Worm (Caenorhabditis elegans): Measurements from ENCODE around the gene tsp-18.

tsp-18 gene

DNA sequence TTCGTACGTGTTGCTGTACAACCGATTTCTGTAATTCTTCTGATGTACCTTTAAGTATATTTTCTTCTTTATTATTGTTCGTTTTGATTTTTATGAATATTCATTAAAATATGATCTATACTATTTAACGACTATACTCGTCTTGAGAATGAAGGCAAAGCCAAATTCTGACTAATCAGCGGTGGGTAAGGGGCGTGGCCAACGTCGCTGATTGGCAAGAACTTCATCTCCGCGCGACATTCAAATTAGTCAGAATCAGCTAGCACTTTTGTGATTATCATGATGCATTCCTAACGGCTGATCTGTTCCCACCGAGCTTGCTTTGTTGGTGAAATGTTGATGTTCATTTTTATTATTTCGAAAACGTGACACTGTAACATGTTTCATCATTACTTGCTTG is 37.4 kb upstream of the tsp-18 start:
- TF ChIP-seq lsl-1 (GFP tag; optimal IDR thresholded peaks at IDR 0.05) = no peak
- TF ChIP-seq nfyb-1 (GFP tag; IDR thresholded peaks at IDR 0.05) = peak; percentile 87
- TF ChIP-seq cebp-1 (GFP tag; IDR thresholded peaks at IDR 0.05) = no peak
- TF ChIP-seq cebp-1 (tag; optimal IDR thresholded peaks at IDR 0.05) = peak; percentile 36
- no peak for TF ChIP-seq snpc-4 (GFP tag; optimal IDR thresholded peaks at IDR 0.05)
- TF ChIP-seq snpc-4 (tag; optimal IDR thresholded peaks at IDR 0.05) = peak in 1 of 4 experiments; percentile 13
- TF ChIP-seq ccch-3 (GFP tag; optimal IDR thresholded peaks at IDR 0.05) = no peak
- no peak for TF ChIP-seq sdz-38 (tag; optimal IDR thresholded peaks at IDR 0.05)
- TF ChIP-seq Y53G8AR.9 (GFP tag; conservative IDR thresholded peaks at IDR 0.05) = 0 out of 2 replicates have a peak, but pooled peaks have one; percentile 45
- no peak for TF ChIP-seq snpc-3.4 (tag; optimal IDR thresholded peaks at IDR 0.05)
- no peak for TF ChIP-seq lin-26 (GFP tag; IDR thresholded peaks at IDR 0.05)
- TF ChIP-seq dpl-1 (GFP tag; optimal IDR thresholded peaks at IDR 0.05) = no peak

DNA sequence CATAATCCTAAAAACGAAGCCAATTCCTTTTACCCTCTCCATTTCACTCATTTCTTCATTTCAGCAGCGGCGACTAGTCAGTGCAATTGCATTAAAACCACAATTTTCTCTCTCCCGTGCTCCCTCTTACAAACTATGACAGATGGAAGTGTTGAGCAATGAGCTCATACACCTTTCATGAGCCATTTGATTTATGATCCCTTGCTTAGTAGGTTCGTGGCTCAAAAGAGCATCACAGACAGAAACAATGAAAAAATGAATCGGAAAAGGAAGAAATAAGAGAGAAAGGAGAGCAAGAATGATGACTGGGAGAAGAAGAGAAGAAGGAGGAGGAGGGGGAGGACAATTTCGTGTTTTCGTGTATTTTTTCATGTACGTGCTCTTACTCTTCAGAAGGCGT is 32.8 kb upstream of the tsp-18 start:
- TF ChIP-seq nhr-80 (tag; optimal IDR thresholded peaks at IDR 0.05) = peak; percentile 22
- TF ChIP-seq lsl-1 (GFP tag; optimal IDR thresholded peaks at IDR 0.05) = no peak

- TF ChIP-seq nhr-80 (tag; optimal IDR thresholded peaks at IDR 0.05) = peak; percentile 4
- TF ChIP-seq F22D6.2 (tag; optimal IDR thresholded peaks at IDR 0.05) = no peak
Observed at ce11 chrII:5872414-5872813, 31.9 kb upstream of the tsp-18 start.

DNA sequence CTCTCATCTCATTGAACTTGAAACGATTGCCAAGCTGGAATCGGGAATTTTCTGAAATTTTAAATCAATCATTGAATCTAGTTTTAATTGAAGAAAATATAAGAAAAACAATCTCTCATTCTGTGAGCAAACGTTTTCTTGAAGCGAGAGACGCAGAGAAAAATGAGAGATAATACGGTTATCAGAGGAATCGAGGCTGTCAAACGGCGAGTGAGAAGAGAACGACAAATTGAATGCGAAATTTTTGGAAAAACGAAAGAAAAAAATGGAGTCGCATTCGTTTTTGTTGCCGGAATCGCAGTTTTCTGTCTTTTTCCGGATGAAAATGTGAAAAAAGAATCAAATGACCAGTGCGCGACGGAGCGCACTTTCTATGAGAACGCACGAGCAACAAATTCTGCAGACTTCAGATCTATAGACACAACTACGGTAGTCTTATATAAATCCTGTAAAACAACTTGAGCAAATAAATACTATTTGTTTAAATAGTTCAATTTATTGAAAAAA is 30.7 kb upstream of the tsp-18 start, which contains the start of gene tex-2:
Gene tex-2 (minus strand): TSS at position 51 of the 507 bp plus-strand sequence.
- TF ChIP-seq C17E4.6 (GFP tag; IDR thresholded peaks at IDR 0.05) (no peak), D2030.7 (GFP tag; IDR thresholded peaks at IDR 0.05) (peak; percentile 39; the same call in 1 of the 2 replicates), snpc-4 (GFP tag; optimal IDR thresholded peaks at IDR 0.05) (no peak), snpc-4 (tag; optimal IDR thresholded peaks at IDR 0.05) (peak in 1 of 4 experiments; percentile 51), hmg-1.2 (GFP tag; IDR thresholded peaks at IDR 0.05) (peak; percentile 70; the same call in 1 of the 2 replicates), dox-1 (GFP tag; IDR thresholded peaks at IDR 0.05) (peak; percentile 70), lin-54 (GFP tag; optimal IDR thresholded peaks at IDR 0.05) (peak; percentile 20), rpc-1 (optimal IDR thresholded peaks at IDR 0.05) (no peak), rpc-1 (tag; optimal IDR thresholded peaks at IDR 0.05) (no peak), ceh-100 (GFP tag; IDR thresholded peaks at IDR 0.05) (peak; percentile 94), zfh-2 (GFP tag; conservative IDR thresholded peaks at IDR 0.05) (peak; percentile 33; the same call in 1 of the 2 replicates), nhr-80 (tag; optimal IDR thresholded peaks at IDR 0.05) (peak; percentile 84), efl-1 (GFP tag; optimal IDR thresholded peaks at IDR 0.05) (no peak), tbp1 (GFP tag; optimal IDR thresholded peaks at IDR 0.05) (peak; percentile 11), mcd-1 (GFP tag; IDR thresholded peaks at IDR 0.05) (peak; percentile 85), F23B12.7 (tag; optimal IDR thresholded peaks at IDR 0.05; ENCODE audit: insufficient read depth) (peak; percentile 48), pbrm-1 (GFP tag; IDR thresholded peaks at IDR 0.05) (peak; percentile 47; the same call in 1 of the 2 replicates), let-607 (tag; optimal IDR thresholded peaks at IDR 0.05) (peak in 1 of 2 experiments; percentile 12), lsy-27 (tag; optimal IDR thresholded peaks at IDR 0.05; ENCODE audit: borderline replicate concordance, insufficient read depth) (peak; percentile 14), lsl-1 (GFP tag; optimal IDR thresholded peaks at IDR 0.05) (peak; percentile 15), F49E8.2 (tag; optimal IDR thresholded peaks at IDR 0.05; ENCODE audit: insufficient read depth) (no peak)

- TF ChIP-seq pha-4 (tag; optimal IDR thresholded peaks at IDR 0.05) (peak; percentile 26), egrh-3 (GFP tag; IDR thresholded peaks at IDR 0.05) (no peak)
Observed at ce11 chrII:5874130-5874529, 30.2 kb upstream of the tsp-18 start.

Data from whole organism, young adult.